Worm (Caenorhabditis elegans) whole organism, L2 larva: ENCODE data around the gene clec-1.
"Not testable (repeated sequence)": the region's sequence is repeated elsewhere in the genome, so short reads cannot be mapped to it uniquely, and the experiment has no call there.

ENCODE experiments used
- R02D3.7 ChIP-seq: fragments of 150-350 bp; optimal IDR thresholded peaks from 2 replicates; lab custom pipeline; 2014; ENCODE audit warnings: missing biosample characterization, missing genetic modification characterization
- Y55F3AM.14 ChIP-seq: fragments of 200-800 bp; sonication (Bioruptor generic); optimal IDR thresholded peaks from 2 replicates; lab custom pipeline; 2018; ENCODE audit warnings: mild to moderate bottlenecking, missing genetic modification characterization, missing compliant biosample characterization
- ZK546.5 ChIP-seq: sonication (generic microtip); optimal IDR thresholded peaks from 2 replicates; lab custom pipeline; 2017; ENCODE audit warnings: missing biosample characterization, missing genetic modification characterization
- ama-1 ChIP-seq: fragments of 150-350 bp; optimal IDR thresholded peaks from 2 replicates; lab custom pipeline; 2018; ENCODE audit warnings: inconsistent platforms
- blmp-1 ChIP-seq: sonication (generic microtip); optimal IDR thresholded peaks from 2 replicates; lab custom pipeline; 2017; ENCODE audit warnings: missing genetic modification characterization, mild to moderate bottlenecking, missing compliant biosample characterization, antibody characterized with exemption, moderate library complexity; ENCODE audit not compliant: insufficient read depth
- ceh-82 ChIP-seq: fragments of 150-350 bp; optimal IDR thresholded peaks from 2 replicates; lab custom pipeline; 2014; ENCODE audit warnings: missing biosample characterization, missing genetic modification characterization
- crh-2 ChIP-seq: sonication (generic microtip); optimal IDR thresholded peaks from 2 replicates; lab custom pipeline; 2017; ENCODE audit warnings: missing biosample characterization, missing genetic modification characterization
- dmd-4 ChIP-seq: sonication (generic microtip); optimal IDR thresholded peaks from 2 replicates; lab custom pipeline; 2017; ENCODE audit warnings: missing biosample characterization, missing genetic modification characterization
- elt-3 ChIP-seq: sonication (generic microtip); optimal IDR thresholded peaks from 2 replicates; lab custom pipeline; 2017; ENCODE audit warnings: missing biosample characterization, missing genetic modification characterization
- fos-1 ChIP-seq: fragments of 150-350 bp; optimal IDR thresholded peaks from 2 replicates; lab custom pipeline; 2014; ENCODE audit warnings: missing biosample characterization, missing genetic modification characterization
- gmeb-1 ChIP-seq: fragments of 150-350 bp; optimal IDR thresholded peaks from 2 replicates; lab custom pipeline; 2014; ENCODE audit warnings: missing biosample characterization, missing genetic modification characterization
- lsy-2 ChIP-seq, 2 experiments: fragments of 150-350 bp in 1 of 2; sonication (generic microtip) in 1 of 2; optimal IDR thresholded peaks; 2 replicates each; lab custom pipeline; 2014 to 2017; ENCODE audit warnings: missing biosample characterization in 2 of 2, missing genetic modification characterization in 2 of 2
- mdl-1 ChIP-seq, 2 experiments: fragments of 150-350 bp in 1 of 2; sonication (generic microtip) in 1 of 2; optimal IDR thresholded peaks; 2 replicates each; lab custom pipeline; 2017; ENCODE audit warnings: missing biosample characterization in 2 of 2, missing genetic modification characterization in 2 of 2
- nhr-11 ChIP-seq: fragments of 150-350 bp; optimal IDR thresholded peaks from 2 replicates; lab custom pipeline; 2014; ENCODE audit warnings: missing biosample characterization, missing genetic modification characterization
- nhr-21 ChIP-seq: fragments of 150-350 bp; optimal IDR thresholded peaks from 2 replicates; lab custom pipeline; 2014; ENCODE audit warnings: missing biosample characterization, missing genetic modification characterization
- nhr-23 ChIP-seq: fragments of 150-350 bp; optimal IDR thresholded peaks from 2 replicates; lab custom pipeline; 2014; ENCODE audit warnings: missing biosample characterization, missing genetic modification reagents, missing genetic modification characterization
- nhr-237 ChIP-seq: fragments of 150-350 bp; optimal IDR thresholded peaks from 2 replicates; lab custom pipeline; 2014; ENCODE audit warnings: missing biosample characterization, missing genetic modification characterization
- nhr-25 ChIP-seq: fragments of 150-350 bp; sonication (generic microtip); optimal IDR thresholded peaks from 3 replicates; lab custom pipeline; 2014; ENCODE audit warnings: missing biosample characterization, missing genetic modification characterization
- nhr-6 ChIP-seq: fragments of 150-350 bp; optimal IDR thresholded peaks from 2 replicates; lab custom pipeline; 2014; ENCODE audit warnings: missing biosample characterization, missing genetic modification characterization
- nhr-77 ChIP-seq: fragments of 150-350 bp; optimal IDR thresholded peaks from 2 replicates; lab custom pipeline; 2014; ENCODE audit warnings: missing biosample characterization, missing genetic modification characterization
- sma-3 ChIP-seq: sonication (generic microtip); optimal IDR thresholded peaks from 2 replicates; lab custom pipeline; 2016; ENCODE audit warnings: missing genetic modification reagents, missing genetic modification characterization, missing compliant biosample characterization
- sma-9 ChIP-seq, 2 experiments: fragments of 150-350 bp in 1 of 2; sonication (generic microtip) in 1 of 2; optimal IDR thresholded peaks; 2 replicates each; lab custom pipeline; 2014 to 2016; ENCODE audit warnings: missing genetic modification characterization in 2 of 2, mild to moderate bottlenecking in 1 of 2, missing biosample characterization in 1 of 2, missing compliant biosample characterization in 1 of 2, missing genetic modification reagents in 1 of 2, moderate library complexity in 1 of 2
- snpc-4 ChIP-seq: fragments of 150-350 bp; optimal IDR thresholded peaks from 2 replicates; lab custom pipeline; 2014; ENCODE audit warnings: missing biosample characterization, missing genetic modification characterization
- unc-55 ChIP-seq: fragments of 150-350 bp; sonication (generic microtip); optimal IDR thresholded peaks from 3 replicates; lab custom pipeline; 2014; ENCODE audit warnings: missing biosample characterization, missing genetic modification reagents, missing genetic modification characterization
- ztf-11 ChIP-seq: sonication (generic microtip); optimal IDR thresholded peaks from 2 replicates; lab custom pipeline; 2017; ENCODE audit warnings: missing biosample characterization, missing genetic modification characterization

The clec-1 gene

ce11 chrV:5699835-5700441, at the start of gene clec-1:
clec-1 (plus strand) TSS chrV:5700154.
- TF ChIP-seq blmp-1 (no peak), nhr-11 (no peak), sma-3 (GFP tag; lab: Kevin White, UChicago) (peak; percentile 19)
- TF ChIP-seq, all 48 proteins: peak for 1

ce11 chrV:5651905-5652304, 48.0 kb upstream of the clec-1 start:
- no peak for TF ChIP-seq blmp-1
- TF ChIP-seq ztf-11 (tag; lab: Kevin White, UChicago): no peak
- TF ChIP-seq ZK546.5: no peak
- no peak for TF ChIP-seq dmd-4

- TF ChIP-seq sma-3 (GFP tag; lab: Kevin White, UChicago): no peak
- peak; percentile 64 for TF ChIP-seq fos-1 (tag; lab: Kevin White, UChicago)
- TF ChIP-seq sma-9 (GFP tag; optimal IDR thresholded peaks at IDR 0.05; lab: Kevin White, UChicago): peak; percentile 36
- TF ChIP-seq sma-9 (tag; optimal IDR thresholded peaks at IDR 0.05; lab: Kevin White, UChicago): no peak
Measured at ce11 chrV:5653990-5654499, 45.9 kb upstream of the clec-1 start, which contains the start of gene hex-2. hex-2 (plus strand) TSS chrV:5654449.

ce11 chrV:5660604-5661209, 39.2 kb upstream of the clec-1 start, which contains the start of the genes mut-14 and C14C11.2:
mut-14 (minus strand) TSS chrV:5660704.
C14C11.2 (plus strand) TSS chrV:5661159.
- TF ChIP-seq unc-55: no peak
- TF ChIP-seq dmd-4: no peak
- TF ChIP-seq nhr-23: no peak
- TF ChIP-seq lsy-2 (tag; optimal IDR thresholded peaks at IDR 0.05; lab: Kevin White, UChicago): no peak
- TF ChIP-seq mdl-1 (tag; optimal IDR thresholded peaks at IDR 0.05; lab: Kevin White, UChicago): no peak
- TF ChIP-seq nhr-237: no peak
- TF ChIP-seq snpc-4: no peak
- no peak for TF ChIP-seq nhr-11
- no peak for TF ChIP-seq R02D3.7 (tag; lab: Kevin White, UChicago)
- no peak for TF ChIP-seq nhr-25 (tag; lab: Kevin White, UChicago)
- no peak for TF ChIP-seq elt-3 (tag; lab: Kevin White, UChicago)
- TF ChIP-seq ama-1 (lab: Kevin White, UChicago): no peak

- TF ChIP-seq ceh-82; nhr-237; lsy-2 (tag; optimal IDR thresholded peaks at IDR 0.05; lab: Kevin White, UChicago): not testable (repeated sequence)
Measured at ce11 chrV:5663317-5663716, 36.6 kb upstream of the clec-1 start, which contains the start of gene C14C11.1. C14C11.1 (plus strand) TSS chrV:5663617.

ce11 chrV:5666036-5666729, 33.8 kb upstream of the clec-1 start, which contains the start of gene C14C11.7:
C14C11.7 (minus strand) TSS chrV:5666086.
- TF ChIP-seq nhr-77 (tag; lab: Kevin White, UChicago) (no peak), unc-55 (no peak), fos-1 (tag; lab: Kevin White, UChicago) (peak; percentile 1)
- TF ChIP-seq, all 48 proteins: peak for 1

- TF ChIP-seq gmeb-1 (tag; lab: Kevin White, UChicago) (peak; percentile 3), nhr-21 (tag; lab: Kevin White, UChicago) (peak; percentile 66), sma-3 (GFP tag; lab: Kevin White, UChicago) (peak; percentile 65), Y55F3AM.14 (peak; percentile 34), sma-9 (GFP tag; optimal IDR thresholded peaks at IDR 0.05; lab: Kevin White, UChicago) (peak; percentile 69), sma-9 (tag; optimal IDR thresholded peaks at IDR 0.05; lab: Kevin White, UChicago) (no peak), nhr-6 (tag; lab: Kevin White, UChicago) (no peak), crh-2 (peak; percentile 55), ama-1 (lab: Kevin White, UChicago) (no peak)
Measured at ce11 chrV:5667337-5667736, 32.6 kb upstream of the clec-1 start.
